Fruit fly (Drosophila melanogaster) whole organism, adult: ENCODE measurements around the gene Zip102B.
"Not testable (repeated sequence)": the region's sequence is repeated elsewhere in the genome, so short reads cannot be mapped to it uniquely, and the experiment has no call there.

Experiments
- CG11617 ChIP-seq: fragments of 200-800 bp; sonication (Bioruptor generic); optimal IDR thresholded peaks from 2 replicates; lab custom pipeline; 2017; ENCODE audit warnings: mild to moderate bottlenecking, missing biosample characterization, missing genetic modification reagents, missing genetic modification characterization
- CG12768 ChIP-seq: fragments of 200-800 bp; sonication (Bioruptor generic); optimal IDR thresholded peaks from 2 replicates; lab custom pipeline; 2017; ENCODE audit warnings: missing biosample characterization, missing genetic modification characterization, mild to moderate bottlenecking, moderate library complexity, missing genetic modification reagents
- CG14711 ChIP-seq: fragments of 200-800 bp; sonication (Bioruptor generic); optimal IDR thresholded peaks from 2 replicates; lab custom pipeline; 2018; ENCODE audit warnings: missing biosample characterization, mild to moderate bottlenecking, missing genetic modification characterization, moderate library complexity
- CG1620 ChIP-seq: fragments of 200-800 bp; sonication (Bioruptor generic); optimal IDR thresholded peaks from 2 replicates; lab custom pipeline; 2016; ENCODE audit warnings: missing biosample characterization, missing genetic modification characterization
- CG33017 ChIP-seq: fragments of 200-800 bp; sonication (Bioruptor generic); optimal IDR thresholded peaks from 2 replicates; lab custom pipeline; 2018; ENCODE audit warnings: missing biosample characterization, mild to moderate bottlenecking, missing genetic modification characterization, moderate library complexity
- CG5204 ChIP-seq: fragments of 200-800 bp; sonication (Bioruptor generic); optimal IDR thresholded peaks from 2 replicates; lab custom pipeline; 2016; ENCODE audit warnings: missing biosample characterization, missing genetic modification characterization
- CG7045 ChIP-seq: fragments of 200-800 bp; sonication (Bioruptor generic); optimal IDR thresholded peaks from 2 replicates; lab custom pipeline; 2017; ENCODE audit warnings: missing biosample characterization, mild to moderate bottlenecking, missing genetic modification characterization
- CG7101 ChIP-seq: fragments of 200-800 bp; sonication (Bioruptor generic); optimal IDR thresholded peaks from 2 replicates; lab custom pipeline; 2018; ENCODE audit warnings: missing biosample characterization, mild to moderate bottlenecking, missing genetic modification characterization, moderate library complexity
- Clk ChIP-seq: fragments of 200-800 bp; sonication (Bioruptor generic); optimal IDR thresholded peaks from 2 replicates; lab custom pipeline; 2017; ENCODE audit warnings: missing biosample characterization, missing genetic modification characterization
- Crg-1 ChIP-seq: fragments of 200-800 bp; sonication (Bioruptor generic); optimal IDR thresholded peaks from 2 replicates; lab custom pipeline; 2016; ENCODE audit warnings: missing biosample characterization, missing genetic modification characterization
- Hr96 ChIP-seq: fragments of 200-800 bp; sonication (Bioruptor generic); optimal IDR thresholded peaks from 2 replicates; lab custom pipeline; 2016; ENCODE audit warnings: missing biosample characterization, missing genetic modification characterization
- Mnt ChIP-seq: fragments of 200-800 bp; sonication (Bioruptor generic); optimal IDR thresholded peaks from 2 replicates; lab custom pipeline; 2016; ENCODE audit warnings: missing biosample characterization, mild to moderate bottlenecking, missing genetic modification characterization
- bab1 ChIP-seq: fragments of 200-800 bp; sonication (Bioruptor generic); optimal IDR thresholded peaks from 3 replicates; lab custom pipeline; 2019; ENCODE audit warnings: missing biosample characterization, mild to moderate bottlenecking, missing genetic modification characterization, moderate library complexity
- cic ChIP-seq: fragments of 200-800 bp; sonication (Bioruptor generic); optimal IDR thresholded peaks from 2 replicates; lab custom pipeline; 2017; ENCODE audit warnings: missing biosample characterization, mild to moderate bottlenecking, missing genetic modification characterization, moderate library complexity
- cnc ChIP-seq, 2 experiments: fragments of >200 bp; optimal IDR thresholded peaks; 2 replicates each; lab custom pipeline; 2017
- kay ChIP-seq: fragments of 200-800 bp; sonication (Bioruptor generic); peaks from one replicate; lab custom pipeline; 2016; ENCODE audit warnings: missing biosample characterization, missing genetic modification characterization, borderline replicate concordance
- ovo ChIP-seq: fragments of 200-800 bp; sonication (Bioruptor generic); optimal IDR thresholded peaks from 2 replicates; lab custom pipeline; 2016; ENCODE audit warnings: missing biosample characterization, missing genetic modification characterization
- tj ChIP-seq: fragments of 200-800 bp; sonication (Bioruptor generic); optimal IDR thresholded peaks from 3 replicates; lab custom pipeline; 2017; ENCODE audit warnings: missing biosample characterization, mild to moderate bottlenecking, missing genetic modification characterization, moderate library complexity
- toe ChIP-seq: fragments of 200-800 bp; sonication (Bioruptor generic); optimal IDR thresholded peaks from 2 replicates; lab custom pipeline; 2016; ENCODE audit warnings: missing biosample characterization, missing genetic modification characterization

Zip102B gene

DNA sequence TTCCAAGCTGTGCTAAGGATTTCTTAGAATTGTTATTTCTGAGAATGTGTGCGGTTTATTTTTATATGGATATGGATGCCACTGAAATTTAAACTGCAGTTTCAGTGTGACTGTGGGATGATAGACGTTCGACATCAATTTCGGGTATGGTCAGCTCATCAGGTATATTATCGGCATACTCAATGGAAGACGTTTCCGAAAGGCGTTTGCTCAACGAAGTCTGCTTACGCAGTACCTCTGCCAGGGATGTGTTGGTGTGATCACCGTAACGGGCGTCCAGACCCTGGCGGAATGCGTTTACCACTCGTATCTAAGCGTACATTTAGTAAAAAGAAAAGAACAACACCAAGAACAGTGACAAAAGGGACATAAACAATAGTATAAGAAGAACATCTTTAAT is 15.2 kb upstream of the Zip102B start:
- TF ChIP-seq tj (GFP tag; lab: Kevin White, UChicago), result no peak
- TF ChIP-seq Hr96, result no peak

- no peak for TF ChIP-seq CG33017 (tag; lab: Kevin White, UChicago)
- TF ChIP-seq ovo (GFP tag; lab: Kevin White, UChicago), result no peak
- no peak for TF ChIP-seq CG1620
- TF ChIP-seq kay (GFP tag; lab: Kevin White, UChicago), result no peak
- no peak for TF ChIP-seq Mnt
- no peak for TF ChIP-seq Clk (GFP tag; lab: Kevin White, UChicago)
- TF ChIP-seq cnc (optimal IDR thresholded peaks at IDR 0.05; lab: Kevin White, UChicago), result no peak
- TF ChIP-seq CG12768 (GFP tag; lab: Kevin White, UChicago), result no peak
- TF ChIP-seq CG11617 (GFP tag; lab: Kevin White, UChicago), result no peak
- no peak for TF ChIP-seq tj (GFP tag; lab: Kevin White, UChicago)
- TF ChIP-seq CG5204 (GFP tag; lab: Kevin White, UChicago), result no peak
- TF ChIP-seq CG7101 (tag; lab: Kevin White, UChicago), result no peak
- no peak for TF ChIP-seq toe (GFP tag; lab: Kevin White, UChicago)
- no peak for TF ChIP-seq cic (GFP tag; lab: Kevin White, UChicago)
- no peak for TF ChIP-seq CG7045 (GFP tag; lab: Kevin White, UChicago)
- no peak for TF ChIP-seq Crg-1 (GFP tag; lab: Kevin White, UChicago)
Measured at dm6 chr4:318795-319194, 4.9 kb upstream of the Zip102B start.

dm6 chr4:315322-315721 is 1.4 kb upstream of the Zip102B start:
- TF ChIP-seq kay (GFP tag; lab: Kevin White, UChicago) (peak; percentile 96), tj (GFP tag; lab: Kevin White, UChicago) (no peak)

dm6 chr4:314672-315266 is 882 bp upstream of the Zip102B start, which contains the start of gene Rnf11:
Gene Rnf11, plus strand, starts transcription at chr4:314923.
- TF ChIP-seq Mnt (peak; percentile 11), CG1620 (peak; percentile 39), ovo (GFP tag; lab: Kevin White, UChicago) (no peak), CG33017 (tag; lab: Kevin White, UChicago) (no peak), CG7045 (GFP tag; lab: Kevin White, UChicago) (peak; percentile 12)

DNA sequence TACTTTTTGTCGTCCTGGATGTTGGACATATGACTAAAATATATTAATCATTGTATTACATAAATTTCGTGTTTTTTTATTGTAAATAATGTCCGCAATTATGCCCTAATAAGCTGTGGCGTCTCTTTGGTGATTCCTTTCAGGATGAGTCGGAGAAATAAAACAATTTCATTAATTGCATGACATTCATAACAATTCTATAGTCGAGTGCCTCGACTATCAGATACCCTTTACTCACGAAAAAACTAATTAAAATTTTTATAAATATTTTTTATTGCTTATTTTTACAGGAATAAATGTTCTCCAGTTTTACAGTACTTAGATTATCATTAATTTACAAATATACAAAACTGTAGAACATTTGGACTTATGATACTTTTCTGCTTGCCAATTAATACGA is 3.2 kb downstream of the Zip102B start:
- no peak for TF ChIP-seq CG33017 (tag; lab: Kevin White, UChicago)
- no peak for TF ChIP-seq toe (GFP tag; lab: Kevin White, UChicago)
- no peak for TF ChIP-seq Mnt
- TF ChIP-seq CG5204 (GFP tag; lab: Kevin White, UChicago), result no peak
- TF ChIP-seq tj (GFP tag; lab: Kevin White, UChicago), result no peak
- no peak for TF ChIP-seq bab1
- TF ChIP-seq Hr96, result no peak
- no peak for TF ChIP-seq CG7101 (tag; lab: Kevin White, UChicago)
- no peak for TF ChIP-seq cnc (optimal IDR thresholded peaks at IDR 0.05; lab: Kevin White, UChicago)
- TF ChIP-seq CG14711 (tag; lab: Kevin White, UChicago), result no peak
- TF ChIP-seq CG7045 (GFP tag; lab: Kevin White, UChicago), result no peak

- TF ChIP-seq CG11617 (GFP tag; lab: Kevin White, UChicago) (no peak), CG1620 (peak; percentile 23), ovo (GFP tag; lab: Kevin White, UChicago) (no peak), bab1 (peak; percentile 76), Mnt (peak; percentile 23), kay (GFP tag; lab: Kevin White, UChicago) (peak; percentile 92), CG7101 (tag; lab: Kevin White, UChicago) (peak; percentile 42), CG12768 (GFP tag; lab: Kevin White, UChicago) (peak; percentile 6)
Measured at dm6 chr4:307931-308330, 6.0 kb downstream of the Zip102B start, which contains the start of gene Rad23. Gene Rad23, plus strand, starts transcription at chr4:308093.

DNA sequence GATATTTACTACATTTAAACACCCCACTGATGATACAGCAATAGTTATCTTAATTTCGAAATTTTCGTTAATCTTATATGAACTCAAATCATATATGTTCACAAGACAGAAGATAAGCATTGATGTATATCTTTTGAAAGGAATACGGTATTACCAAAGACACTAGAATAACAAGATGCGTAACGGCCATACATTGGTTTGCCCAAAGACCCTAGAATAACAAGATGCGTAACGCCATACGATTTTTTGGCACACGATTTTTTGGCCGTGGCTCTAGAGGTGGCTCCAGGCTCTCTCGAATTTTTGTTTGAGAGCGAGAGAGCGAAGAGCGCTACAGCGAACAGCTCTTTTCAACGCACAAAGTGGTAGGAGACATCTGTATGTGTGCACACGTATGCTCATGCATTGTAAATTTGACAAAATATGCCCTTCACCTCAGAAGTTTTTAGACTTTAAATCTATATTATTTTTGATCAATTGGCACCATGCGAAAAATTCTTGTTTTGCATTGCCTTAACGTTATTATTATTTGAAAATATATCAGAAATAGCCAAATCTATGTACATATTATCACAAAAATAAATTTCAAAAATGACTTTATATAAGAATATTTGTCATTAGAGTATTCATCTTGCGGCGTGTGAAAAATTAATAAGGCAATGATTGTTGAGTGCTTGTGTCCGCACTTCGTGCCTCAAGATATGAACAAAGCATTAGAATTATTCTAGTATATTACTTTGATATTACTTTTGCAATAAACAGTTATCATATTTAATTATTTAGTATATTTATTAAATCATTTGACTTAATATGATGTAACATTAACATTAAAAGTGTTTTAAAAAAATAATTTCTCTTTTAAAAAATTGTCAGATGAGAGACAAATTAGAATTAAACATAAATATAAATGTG is 7.2 kb downstream of the Zip102B start, which contains the start of gene Syt7:
Gene Syt7, minus strand, starts transcription at position 51 of the 912 bp plus-strand sequence.
- TF ChIP-seq Crg-1 (GFP tag; lab: Kevin White, UChicago); cic (GFP tag; lab: Kevin White, UChicago); bab1: not testable (repeated sequence)
